Worm (Caenorhabditis elegans) whole organism, midembryonic: Measurements from ENCODE around the gene C56E6.7.

ENCODE experiments used
- med-1 ChIP-seq: sonication (generic microtip); optimal IDR thresholded peaks from 2 replicates; lab custom pipeline; 2017; ENCODE audit warnings: missing genetic modification characterization, mild to moderate bottlenecking, missing compliant biosample characterization, antibody characterized with exemption, missing genetic modification reagents; ENCODE audit not compliant: insufficient read depth
- ztf-23 ChIP-seq: fragments of 200-800 bp; sonication (Bioruptor generic); IDR thresholded peaks from 2 replicates; pipeline ENCODE4 v1.3.6; 2022; ENCODE audit warnings: missing genetic modification reagents, missing genetic modification characterization, missing compliant biosample characterization

- TF ChIP-seq med-1 (no peak), ztf-23 (no peak)
These were observed 19.6 kb downstream of the C56E6.7 start, which contains the start of gene utp-20 for ce11 chrII:6535957-6536424.
